Worm (Caenorhabditis elegans): ENCODE results near the gene nhr-222.

Gene nhr-222

ce11 chrV:3586014-3586689 lies 42.9 kb upstream of the nhr-222 start, which contains the start of the genes rpl-11.1 and T22F3.2 (continued):
- peak; percentile 42; the same call in 1 of the 2 replicates for TF ChIP-seq hmg-1.1 (GFP tag; IDR thresholded peaks at IDR 0.05)
- no peak for TF ChIP-seq nhr-111 (GFP tag; optimal IDR thresholded peaks at IDR 0.05)
- TF ChIP-seq unc-62 (GFP tag; optimal IDR thresholded peaks at IDR 0.05 in 1 of 2): peak in 1 of 2 experiments; percentile 47
- no peak for TF ChIP-seq unc-62 (tag; optimal IDR thresholded peaks at IDR 0.05)
- no peak for TF ChIP-seq nhr-25 (tag; optimal IDR thresholded peaks at IDR 0.05; ENCODE audit: borderline replicate concordance, insufficient read depth)
- TF ChIP-seq hif-1 (tag; optimal IDR thresholded peaks at IDR 0.05): peak in 1 of 2 experiments; percentile 34
- no peak for TF ChIP-seq snpc-1.2 (GFP tag; IDR thresholded peaks at IDR 0.05)
- no peak for TF ChIP-seq unc-39 (tag; optimal IDR thresholded peaks at IDR 0.05)
- no peak for TF ChIP-seq daf-19 (GFP tag; conservative IDR thresholded peaks at IDR 0.05)
- TF ChIP-seq duxl-1 (tag; optimal IDR thresholded peaks at IDR 0.05; ENCODE audit: poor library complexity): no peak
- no peak for TF ChIP-seq sdz-12 (GFP tag; optimal IDR thresholded peaks at IDR 0.05)
- TF ChIP-seq nhr-28 (tag; optimal IDR thresholded peaks at IDR 0.05): no peak
- TF ChIP-seq set-16 (GFP tag; IDR thresholded peaks at IDR 0.05): no peak
- no peak for TF ChIP-seq lin-38 (GFP tag; IDR thresholded peaks at IDR 0.05)
- TF ChIP-seq dpl-1 (GFP tag; optimal IDR thresholded peaks at IDR 0.05): no peak

- TF ChIP-seq lir-3 (tag; optimal IDR thresholded peaks at IDR 0.05) (no peak), aha-1 (tag) (peak; percentile 30), cey-2 (tag; optimal IDR thresholded peaks at IDR 0.05; ENCODE audit: borderline replicate concordance, insufficient read depth) (no peak), D1046.2 (GFP tag; IDR thresholded peaks at IDR 0.05) (no peak), gei-8 (GFP tag; optimal IDR thresholded peaks at IDR 0.05) (no peak), aly-2 (tag; optimal IDR thresholded peaks at IDR 0.05) (no peak), jun-1 (tag; optimal IDR thresholded peaks at IDR 0.05) (no peak), ama-1 (optimal IDR thresholded peaks at IDR 0.05) (peak; percentile 87), arid-1 (GFP tag; conservative IDR thresholded peaks at IDR 0.05) (peak; percentile 51; the same call in 1 of the 2 replicates), ZK546.5 (tag; optimal IDR thresholded peaks at IDR 0.05) (no peak), hlh-11 (tag; optimal IDR thresholded peaks at IDR 0.05) (no peak), tra-1 (GFP tag; IDR thresholded peaks at IDR 0.05) (no peak), F26F4.8 (GFP tag; conservative IDR thresholded peaks at IDR 0.05) (no peak), dve-1 (tag; optimal IDR thresholded peaks at IDR 0.05; ENCODE audit: insufficient read depth) (no peak), nhr-111 (GFP tag; optimal IDR thresholded peaks at IDR 0.05) (no peak), hmg-1.1 (GFP tag; IDR thresholded peaks at IDR 0.05) (no peak), Y5F2A.4 (GFP tag; optimal IDR thresholded peaks at IDR 0.05) (no peak), F10B5.3 (tag; optimal IDR thresholded peaks at IDR 0.05) (no peak), daf-16 (GFP tag; optimal IDR thresholded peaks at IDR 0.05) (no peak), daf-16 (tag; optimal IDR thresholded peaks at IDR 0.05) (peak; percentile 42), hif-1 (tag; optimal IDR thresholded peaks at IDR 0.05) (no peak), unc-130 (GFP tag; optimal IDR thresholded peaks at IDR 0.05) (peak; percentile 54), ctbp-1 (GFP tag; IDR thresholded peaks at IDR 0.05) (peak; percentile 13; the same call in 1 of the 2 replicates), snpc-1.2 (GFP tag; IDR thresholded peaks at IDR 0.05) (peak; percentile 74), dmd-8 (GFP tag; IDR thresholded peaks at IDR 0.05) (peak; percentile 40; the same call in 1 of the 2 replicates), ztf-11 (tag; optimal IDR thresholded peaks at IDR 0.05) (no peak), lin-38 (GFP tag; IDR thresholded peaks at IDR 0.05) (peak; percentile 57), tag-97 (GFP tag; IDR thresholded peaks at IDR 0.05) (no peak), F49E8.2 (tag; optimal IDR thresholded peaks at IDR 0.05; ENCODE audit: borderline replicate concordance) (peak; percentile 88), nhr-42 (GFP tag; IDR thresholded peaks at IDR 0.05) (no peak), nhr-28 (tag; optimal IDR thresholded peaks at IDR 0.05) (no peak), zip-2 (tag; optimal IDR thresholded peaks at IDR 0.05) (no peak), fkh-10 (GFP tag; optimal IDR thresholded peaks at IDR 0.05) (no peak), lim-7 (GFP tag; IDR thresholded peaks at IDR 0.05) (no peak), sdz-12 (GFP tag; optimal IDR thresholded peaks at IDR 0.05) (no peak), ceh-28 (tag; optimal IDR thresholded peaks at IDR 0.05) (no peak), ces-1 (GFP tag; optimal IDR thresholded peaks at IDR 0.05) (no peak), spr-3 (GFP tag; optimal IDR thresholded peaks at IDR 0.05) (no peak), Y48G9A.11 (GFP tag; IDR thresholded peaks at IDR 0.05) (peak; percentile 78), daf-12 (tag; optimal IDR thresholded peaks at IDR 0.05) (no peak)
Measured at ce11 chrV:3585011-3585410, 41.8 kb upstream of the nhr-222 start.

Data from whole organism, L4 larva.